Fruit fly (Drosophila melanogaster) whole organism, embryonic: ENCODE data around the gene eEF1alpha2.

Source experiments
- Aef1 ChIP-seq: fragments of 200-800 bp; sonication (Bioruptor generic); IDR thresholded peaks from 3 replicates; pipeline ENCODE4 v1.3.6; 2022; ENCODE audit warnings: missing biosample characterization, missing genetic modification characterization
- Bgb ChIP-seq: fragments of 200-800 bp; sonication (Bioruptor generic); IDR thresholded peaks from 2 replicates; pipeline ENCODE4 v1.3.6; 2022; ENCODE audit warnings: missing biosample characterization, missing genetic modification characterization; ENCODE audit not compliant: partially characterized antibody
- BtbVII ChIP-seq: fragments of 200-800 bp; sonication (Bioruptor generic); optimal IDR thresholded peaks from 3 replicates; lab custom pipeline; 2017; ENCODE audit warnings: missing biosample characterization, mild to moderate bottlenecking, missing genetic modification characterization
- Bteb2 ChIP-seq: fragments of 200-800 bp; sonication (Bioruptor generic); optimal IDR thresholded peaks from 2 replicates; lab custom pipeline; 2016; ENCODE audit warnings: missing biosample characterization, missing genetic modification characterization
- CG10209 ChIP-seq: fragments of 200-800 bp; sonication (Bioruptor generic); optimal IDR thresholded peaks from 3 replicates; lab custom pipeline; 2017; ENCODE audit warnings: missing biosample characterization, mild to moderate bottlenecking, missing genetic modification characterization, missing genetic modification reagents
- CG10979 ChIP-seq: fragments of 200-800 bp; sonication (Bioruptor generic); optimal IDR thresholded peaks from 2 replicates; lab custom pipeline; 2018; ENCODE audit warnings: missing biosample characterization, mild to moderate bottlenecking, missing genetic modification characterization, moderate library complexity
- CG13894 ChIP-seq: fragments of 200-800 bp; sonication (Bioruptor generic); optimal IDR thresholded peaks from 3 replicates; lab custom pipeline; 2018; ENCODE audit warnings: missing biosample characterization, mild to moderate bottlenecking, missing genetic modification characterization, moderate library complexity
- CG15269 ChIP-seq: fragments of 200-800 bp; sonication (Bioruptor generic); optimal IDR thresholded peaks from 2 replicates; lab custom pipeline; 2018; ENCODE audit warnings: missing biosample characterization, mild to moderate bottlenecking, missing genetic modification characterization, moderate library complexity
- CG15514 ChIP-seq: fragments of 200-800 bp; sonication (Bioruptor generic); optimal IDR thresholded peaks from 3 replicates; lab custom pipeline; 2017; ENCODE audit warnings: missing biosample characterization, missing genetic modification characterization, mild to moderate bottlenecking, moderate library complexity, missing genetic modification reagents
- CG1603 ChIP-seq: fragments of 200-800 bp; sonication (Bioruptor generic); optimal IDR thresholded peaks from 2 replicates; lab custom pipeline; 2019; ENCODE audit warnings: missing biosample characterization, mild to moderate bottlenecking, missing genetic modification characterization, moderate library complexity
- CG1647 ChIP-seq: fragments of 200-800 bp; sonication (Bioruptor generic); optimal IDR thresholded peaks from 3 replicates; lab custom pipeline; 2016; ENCODE audit warnings: missing biosample characterization, missing genetic modification characterization
- CG16813 ChIP-seq: fragments of 200-800 bp; sonication (Bioruptor generic); IDR thresholded peaks from 3 replicates; pipeline ENCODE4 v1.3.6; 2022; ENCODE audit warnings: missing biosample characterization, missing genetic modification characterization; ENCODE audit not compliant: partially characterized antibody
- CG17328 ChIP-seq: fragments of 200-800 bp; sonication (Bioruptor generic); IDR thresholded peaks from 2 replicates; pipeline ENCODE4 v1.3.6; 2022; ENCODE audit warnings: missing biosample characterization, missing genetic modification characterization
- CG17568 ChIP-seq: fragments of 200-800 bp; sonication (Bioruptor generic); optimal IDR thresholded peaks from 2 replicates; lab custom pipeline; 2018; ENCODE audit warnings: missing biosample characterization, mild to moderate bottlenecking, missing genetic modification characterization, moderate library complexity
- CG18599 ChIP-seq: fragments of 200-800 bp; sonication (Bioruptor generic); optimal IDR thresholded peaks from 3 replicates; lab custom pipeline; 2017; ENCODE audit warnings: missing biosample characterization, missing genetic modification characterization, mild to moderate bottlenecking, moderate library complexity, missing genetic modification reagents
- CG3726 ChIP-seq: fragments of 200-800 bp; sonication (Bioruptor generic); IDR thresholded peaks from 3 replicates; pipeline ENCODE4, ENCODE4 v1.3.6; 2022; ENCODE audit warnings: missing biosample characterization, missing genetic modification characterization
- CG3847 ChIP-seq: fragments of 200-800 bp; sonication (Bioruptor generic); IDR thresholded peaks from 2 replicates; pipeline ENCODE4 v1.3.6; 2022; ENCODE audit warnings: missing biosample characterization, missing genetic modification characterization
- CG8290 ChIP-seq, 3 experiments: fragments of 200-800 bp; sonication (Bioruptor generic); optimal IDR thresholded peaks; 2 replicates each; lab custom pipeline; 2016 to 2019; ENCODE audit warnings: missing biosample characterization in 3 of 3, missing genetic modification characterization in 3 of 3, mild to moderate bottlenecking in 2 of 3, moderate library complexity in 1 of 3
- CG9797 ChIP-seq: fragments of 200-800 bp; sonication (Bioruptor generic); optimal IDR thresholded peaks from 3 replicates; lab custom pipeline; 2018; ENCODE audit warnings: missing biosample characterization, mild to moderate bottlenecking, missing genetic modification characterization
- CHES-1-like ChIP-seq: fragments of 200-800 bp; sonication (Bioruptor generic); optimal IDR thresholded peaks from 2 replicates; lab custom pipeline; 2016; ENCODE audit warnings: missing biosample characterization, missing genetic modification characterization
- D19B ChIP-seq: fragments of 200-800 bp; sonication (Bioruptor generic); optimal IDR thresholded peaks from 2 replicates; lab custom pipeline; 2017; ENCODE audit warnings: missing biosample characterization, mild to moderate bottlenecking, missing genetic modification characterization
- Dll ChIP-seq: fragments of 200-800 bp; sonication (Bioruptor generic); IDR thresholded peaks from 4 replicates; pipeline ENCODE4 v1.3.6; 2022; ENCODE audit warnings: missing biosample characterization, missing genetic modification characterization; ENCODE audit not compliant: partially characterized antibody
- Ets65A ChIP-seq: fragments of 200-800 bp; sonication (Bioruptor generic); peaks from one replicate; lab custom pipeline; 2016; ENCODE audit warnings: missing biosample characterization, missing genetic modification characterization
- H15 ChIP-seq: fragments of 200-800 bp; sonication (Bioruptor generic); IDR thresholded peaks from 3 replicates; pipeline ENCODE4 v1.3.6; 2022; ENCODE audit warnings: missing biosample characterization, missing genetic modification characterization
- MBD-R2 ChIP-seq: fragments of 200-800 bp; sonication (Bioruptor generic); IDR thresholded peaks from 2 replicates; pipeline ENCODE4 v1.3.6; 2022; ENCODE audit warnings: missing biosample characterization, missing genetic modification characterization
- Oli ChIP-seq: fragments of 200-800 bp; sonication (Bioruptor generic); optimal IDR thresholded peaks from 2 replicates; lab custom pipeline; 2018; ENCODE audit warnings: missing biosample characterization, mild to moderate bottlenecking, missing genetic modification characterization, moderate library complexity
- Opbp ChIP-seq: fragments of 200-800 bp; sonication (Bioruptor generic); IDR thresholded peaks from 3 replicates; pipeline ENCODE4 v1.3.6; 2022; ENCODE audit warnings: missing biosample characterization, missing genetic modification characterization; ENCODE audit not compliant: partially characterized antibody
- az2 ChIP-seq: fragments of 200-800 bp; sonication (Bioruptor generic); optimal IDR thresholded peaks from 3 replicates; lab custom pipeline; 2016; ENCODE audit warnings: missing biosample characterization, missing genetic modification characterization
- bowl ChIP-seq: fragments of 200-800 bp; sonication (Bioruptor generic); IDR thresholded peaks from 2 replicates; pipeline ENCODE4 v1.3.6; 2022; ENCODE audit warnings: missing biosample characterization, missing genetic modification characterization
- dimm ChIP-seq: fragments of 200-800 bp; sonication (Bioruptor generic); IDR thresholded peaks from 2 replicates; pipeline ENCODE4 v1.3.6; 2022; ENCODE audit warnings: missing biosample characterization, missing genetic modification characterization
- esg ChIP-seq: fragments of 200-800 bp; sonication (Bioruptor generic); conservative IDR thresholded peaks from 2 replicates; pipeline ENCODE4 v1.3.6; 2022; ENCODE audit warnings: missing biosample characterization, missing genetic modification characterization
- fd64A ChIP-seq: fragments of 200-800 bp; sonication (Bioruptor generic); optimal IDR thresholded peaks from 3 replicates; lab custom pipeline; 2018; ENCODE audit warnings: missing biosample characterization, mild to moderate bottlenecking, missing genetic modification characterization
- fd96Cb ChIP-seq: fragments of 200-800 bp; sonication (Bioruptor generic); optimal IDR thresholded peaks from 2 replicates; lab custom pipeline; 2018; ENCODE audit warnings: missing biosample characterization, mild to moderate bottlenecking, missing genetic modification characterization, moderate library complexity
- fu2 ChIP-seq: fragments of 200-800 bp; sonication (Bioruptor generic); optimal IDR thresholded peaks from 2 replicates; lab custom pipeline; 2016; ENCODE audit warnings: missing biosample characterization, missing genetic modification characterization
- gcm ChIP-seq: fragments of 200-800 bp; sonication (Bioruptor generic); optimal IDR thresholded peaks from 2 replicates; lab custom pipeline; 2019; ENCODE audit warnings: missing biosample characterization, mild to moderate bottlenecking, missing genetic modification characterization, moderate library complexity
- hth ChIP-seq: fragments of >200 bp; optimal IDR thresholded peaks from 2 replicates; lab custom pipeline; 2017; ENCODE audit warnings: inconsistent platforms
- jumu ChIP-seq: fragments of 200-800 bp; sonication (Bioruptor generic); optimal IDR thresholded peaks from 3 replicates; lab custom pipeline; 2016; ENCODE audit warnings: missing biosample characterization, missing genetic modification characterization
- kay ChIP-seq: fragments of 200-800 bp; sonication (Bioruptor generic); optimal IDR thresholded peaks from 2 replicates; lab custom pipeline; 2016; ENCODE audit warnings: missing biosample characterization, missing genetic modification characterization
- lab ChIP-seq: fragments of 200-800 bp; sonication (Bioruptor generic); optimal IDR thresholded peaks from 3 replicates; lab custom pipeline; 2017; ENCODE audit warnings: missing biosample characterization, missing genetic modification characterization, mild to moderate bottlenecking, moderate library complexity, missing genetic modification reagents
- mirr ChIP-seq: fragments of 200-800 bp; sonication (Bioruptor generic); optimal IDR thresholded peaks from 3 replicates; lab custom pipeline; 2018; ENCODE audit warnings: missing biosample characterization, mild to moderate bottlenecking, missing genetic modification characterization
- mld ChIP-seq: fragments of 200-800 bp; sonication (Bioruptor generic); IDR thresholded peaks from 3 replicates; pipeline ENCODE4 v1.3.6; 2022; ENCODE audit warnings: missing biosample characterization, missing genetic modification characterization; ENCODE audit not compliant: partially characterized antibody
- peb ChIP-seq: fragments of 200-800 bp; sonication (Bioruptor generic); IDR thresholded peaks from 2 replicates; pipeline ENCODE4 v1.3.6; 2022; ENCODE audit warnings: missing biosample characterization, missing genetic modification characterization
- pfk ChIP-seq: fragments of 200-800 bp; sonication (Bioruptor generic); optimal IDR thresholded peaks from 2 replicates; lab custom pipeline; 2018; ENCODE audit warnings: missing biosample characterization, mild to moderate bottlenecking, missing genetic modification characterization, moderate library complexity
- psq ChIP-seq: fragments of 200-800 bp; sonication (Bioruptor generic); optimal IDR thresholded peaks from 2 replicates; lab custom pipeline; 2017; ENCODE audit warnings: missing biosample characterization, missing genetic modification characterization
- shn ChIP-seq: fragments of 200-800 bp; sonication (Bioruptor generic); optimal IDR thresholded peaks from 3 replicates; lab custom pipeline; 2016; ENCODE audit warnings: missing biosample characterization, missing genetic modification characterization
- sisA ChIP-seq: fragments of 200-800 bp; sonication (Bioruptor generic); IDR thresholded peaks from 2 replicates; pipeline ENCODE4 v1.3.6; 2022; ENCODE audit warnings: missing biosample characterization, missing genetic modification characterization
- tio ChIP-seq: fragments of 200-800 bp; sonication (Bioruptor generic); optimal IDR thresholded peaks from 2 replicates; lab custom pipeline; 2017; ENCODE audit warnings: missing biosample characterization, missing genetic modification characterization, inconsistent platforms
- tna ChIP-seq: fragments of 200-800 bp; sonication (Bioruptor generic); IDR thresholded peaks from 2 replicates; pipeline ENCODE4 v1.3.6; 2022; ENCODE audit warnings: missing biosample characterization, missing genetic modification characterization; ENCODE audit not compliant: partially characterized antibody
- vvl ChIP-seq: fragments of 200-800 bp; sonication (Bioruptor generic); IDR thresholded peaks from 2 replicates; pipeline ENCODE4 v1.3.6; 2022; ENCODE audit warnings: missing biosample characterization, missing genetic modification characterization
- yki ChIP-seq: fragments of >200 bp; optimal IDR thresholded peaks from 3 replicates; lab custom pipeline; 2018

eEF1alpha2 gene

DNA sequence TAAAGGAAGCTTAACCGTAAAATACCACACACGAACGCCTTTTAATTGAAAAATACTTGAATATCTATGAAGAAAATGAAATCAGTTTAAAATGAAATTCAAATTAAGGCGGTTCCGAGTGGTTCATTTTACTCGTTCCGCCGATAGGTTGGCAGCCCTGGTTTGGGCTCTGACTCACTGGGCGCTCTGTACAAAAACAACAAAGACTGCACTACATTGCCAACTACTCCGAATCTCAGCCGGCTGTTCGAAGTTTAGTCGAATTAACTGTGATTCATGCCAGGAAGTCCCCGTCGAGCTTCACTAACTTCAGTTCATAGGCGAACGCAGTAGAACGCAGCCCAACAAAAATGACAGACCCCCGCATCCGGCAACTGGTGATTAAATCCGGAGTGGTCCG lies 5.0 kb downstream of the eEF1alpha2 start, which contains the start of gene Tbca (continued):
- no peak for TF ChIP-seq mirr (GFP tag; lab: Kevin White, UChicago)
- TF ChIP-seq Dll, result peak; percentile 63; the same call in 3 of the 4 replicates
- peak; percentile 61 for TF ChIP-seq Bgb (GFP tag; lab: Robert Waterston, UW)
- TF ChIP-seq az2 (GFP tag; lab: Kevin White, UChicago), result no peak
- TF ChIP-seq vvl (GFP tag; lab: Robert Waterston, UW), result no peak
- TF ChIP-seq CG15514, result peak; percentile 99
- no peak for TF ChIP-seq fd64A (GFP tag; lab: Kevin White, UChicago)
- TF ChIP-seq tio (GFP tag; lab: Kevin White, UChicago), result no peak
- peak; percentile 32; the same call in 1 of the 3 replicates for TF ChIP-seq Aef1 (GFP tag; lab: Robert Waterston, UW)
- no peak for TF ChIP-seq CG13894
- no peak for TF ChIP-seq CG3847 (GFP tag; lab: Robert Waterston, UW)
- no peak for TF ChIP-seq CG10209 (GFP tag; lab: Kevin White, UChicago)
- TF ChIP-seq CHES-1-like (GFP tag; lab: Kevin White, UChicago), result no peak
- TF ChIP-seq H15, result no peak
- TF ChIP-seq CG9797 (GFP tag; lab: Kevin White, UChicago), result peak; percentile 29
- TF ChIP-seq gcm (GFP tag; lab: Kevin White, UChicago), result no peak
- TF ChIP-seq Oli, result no peak
- TF ChIP-seq CG16813 (GFP tag; lab: Robert Waterston, UW), result peak; percentile 53; the same call in 2 of the 3 replicates
- TF ChIP-seq Ets65A (GFP tag; lab: Kevin White, UChicago), result no peak
- no peak for TF ChIP-seq CG18599 (GFP tag; lab: Kevin White, UChicago)
- TF ChIP-seq CG10979 (tag; lab: Kevin White, UChicago), result no peak
- TF ChIP-seq CG1647 (GFP tag; lab: Kevin White, UChicago), result no peak
- peak; percentile 55; the same call in 1 of the 3 replicates for TF ChIP-seq Opbp (GFP tag; lab: Robert Waterston, UW)
- TF ChIP-seq BtbVII (GFP tag; lab: Kevin White, UChicago), result no peak
- peak; percentile 97 for TF ChIP-seq pfk (GFP tag; lab: Kevin White, UChicago)
- no peak for TF ChIP-seq peb (GFP tag; lab: Robert Waterston, UW)
- no peak for TF ChIP-seq CG17568 (GFP tag; lab: Kevin White, UChicago)
- TF ChIP-seq dimm (GFP tag; lab: Robert Waterston, UW), result no peak
- no peak for TF ChIP-seq yki (lab: Kevin White, UChicago)
- TF ChIP-seq CG15269 (tag; lab: Kevin White, UChicago), result no peak
- no peak for TF ChIP-seq hth (lab: Kevin White, UChicago)
- no peak for TF ChIP-seq fd96Cb
- TF ChIP-seq shn (GFP tag; lab: Kevin White, UChicago), result no peak
- no peak for TF ChIP-seq sisA (GFP tag; lab: Robert Waterston, UW)

DNA sequence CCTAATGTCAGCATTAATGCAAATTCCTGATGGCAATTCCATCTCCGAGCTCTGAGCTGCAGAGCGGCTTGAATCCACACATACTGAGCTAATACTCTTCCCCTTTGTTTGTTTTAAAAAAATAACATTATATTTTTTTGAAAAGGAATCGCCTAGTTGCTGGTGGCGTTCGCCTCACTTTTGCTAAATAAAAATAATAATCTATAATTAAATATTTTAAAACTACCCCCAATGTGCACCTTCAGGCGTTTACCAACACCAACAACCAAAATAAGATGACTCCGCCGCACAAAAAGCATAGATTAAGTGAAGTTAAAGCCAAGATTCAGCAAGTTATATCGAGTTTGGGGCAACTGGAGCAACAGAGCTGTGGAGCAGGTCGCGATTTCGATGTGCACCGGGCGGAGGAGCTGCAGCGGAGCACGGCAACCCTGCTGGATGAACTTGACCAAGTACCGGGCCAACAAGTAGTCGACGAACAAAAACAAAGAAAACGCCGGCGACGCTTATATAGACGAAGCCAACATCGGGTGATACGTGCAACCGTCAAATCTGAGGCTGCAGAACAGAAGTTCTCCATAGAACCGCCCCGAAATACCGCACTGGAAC lies 5.9 kb downstream of the eEF1alpha2 start, which contains the start of gene CG1896:
TSS of gene CG1896 (plus strand) at position 239 of the 609 bp plus-strand sequence.
- TF ChIP-seq fu2 (GFP tag; lab: Kevin White, UChicago) (no peak), CG17328 (GFP tag; lab: Robert Waterston, UW) (peak; percentile 63), psq (GFP tag; lab: Kevin White, UChicago) (no peak), CG8290 (GFP tag; optimal IDR thresholded peaks at IDR 0.05; lab: Kevin White, UChicago) (no peak), CG8290 (tag; optimal IDR thresholded peaks at IDR 0.05; lab: Kevin White, UChicago) (no peak), esg (GFP tag; lab: Robert Waterston, UW) (0 out of 2 replicates have a peak, but pooled peaks have one; percentile 15), mld (GFP tag; lab: Robert Waterston, UW) (no peak), CG3726 (GFP tag; lab: Robert Waterston, UW) (no peak), CG1603 (no peak), Bteb2 (no peak), jumu (GFP tag; lab: Kevin White, UChicago) (no peak), mirr (GFP tag; lab: Kevin White, UChicago) (no peak), lab (GFP tag; lab: Kevin White, UChicago) (no peak), bowl (no peak), MBD-R2 (peak; percentile 76), Aef1 (GFP tag; lab: Robert Waterston, UW) (peak; percentile 10; the same call in 1 of the 3 replicates), kay (GFP tag; lab: Kevin White, UChicago) (no peak), D19B (GFP tag; lab: Kevin White, UChicago) (peak; percentile 19), tna (GFP tag; lab: Robert Waterston, UW) (no peak)
